Worm (Caenorhabditis elegans): ENCODE measurements around the gene ubc-26.

The ubc-26 gene

DNA sequence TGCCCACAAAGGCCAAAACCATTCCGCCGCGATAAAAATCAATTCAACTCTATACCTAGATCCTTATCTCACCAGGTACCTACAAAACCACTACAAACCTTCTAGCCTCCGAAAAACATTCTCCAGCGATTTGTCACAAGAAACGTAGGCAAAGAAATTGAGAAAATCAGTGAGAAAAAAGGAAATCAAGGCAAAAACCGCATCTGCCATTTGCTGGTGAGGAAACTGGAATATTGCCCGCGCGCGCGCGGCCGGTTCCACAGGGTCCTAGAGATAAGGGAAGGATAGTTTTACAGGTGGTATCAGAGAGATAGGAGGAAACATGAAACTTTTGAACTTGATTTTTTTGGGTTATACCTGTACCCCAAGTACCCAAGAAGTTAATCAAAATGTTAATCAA lies 42.6 kb downstream of the ubc-26 start (continued):
- TF ChIP-seq aha-1 (tag), result peak; percentile 28
- TF ChIP-seq ctbp-1 (GFP tag; IDR thresholded peaks at IDR 0.05), result no peak
- TF ChIP-seq nhr-11 (tag; optimal IDR thresholded peaks at IDR 0.05), result no peak
- no peak for TF ChIP-seq ceh-62 (tag; optimal IDR thresholded peaks at IDR 0.05)
- no peak for TF ChIP-seq mep-1 (tag; optimal IDR thresholded peaks at IDR 0.05)
- no peak for TF ChIP-seq T26A8.4 (GFP tag; IDR thresholded peaks at IDR 0.05)
- peak in 1 of 2 experiments; percentile 15 for TF ChIP-seq mdl-1 (tag; optimal IDR thresholded peaks at IDR 0.05)
- TF ChIP-seq nhr-76 (tag; optimal IDR thresholded peaks at IDR 0.05), result no peak
- TF ChIP-seq nhr-42 (GFP tag; IDR thresholded peaks at IDR 0.05), result no peak
- no peak for TF ChIP-seq nhr-111 (GFP tag; optimal IDR thresholded peaks at IDR 0.05)
- TF ChIP-seq snpc-4 (tag; optimal IDR thresholded peaks at IDR 0.05), result no peak
- no peak for TF ChIP-seq daf-16 (GFP tag; optimal IDR thresholded peaks at IDR 0.05)
- no peak for TF ChIP-seq daf-16 (tag; optimal IDR thresholded peaks at IDR 0.05)
- TF ChIP-seq ama-1 (optimal IDR thresholded peaks at IDR 0.05), result no peak
- no peak for TF ChIP-seq lim-7 (GFP tag; IDR thresholded peaks at IDR 0.05)
- peak; percentile 40 for TF ChIP-seq hlh-11 (tag; optimal IDR thresholded peaks at IDR 0.05)
- no peak for TF ChIP-seq ZK546.5 (tag; optimal IDR thresholded peaks at IDR 0.05)
- TF ChIP-seq hlh-30 (tag; optimal IDR thresholded peaks at IDR 0.05; ENCODE audit: insufficient read depth), result no peak
- no peak for TF ChIP-seq rbr-2 (tag; optimal IDR thresholded peaks at IDR 0.05)
- TF ChIP-seq lin-39 (tag; optimal IDR thresholded peaks at IDR 0.05), result no peak
- no peak for TF ChIP-seq cey-2 (tag; optimal IDR thresholded peaks at IDR 0.05; ENCODE audit: borderline replicate concordance, insufficient read depth)
- no peak for TF ChIP-seq attf-4 (tag; optimal IDR thresholded peaks at IDR 0.05)
- TF ChIP-seq F10B5.3 (tag; optimal IDR thresholded peaks at IDR 0.05), result no peak
- TF ChIP-seq mes-2 (tag; optimal IDR thresholded peaks at IDR 0.05; ENCODE audit: poor library complexity, severe bottlenecking), result no peak
- no peak for TF ChIP-seq gei-8 (GFP tag; optimal IDR thresholded peaks at IDR 0.05)
- no peak for TF ChIP-seq zip-11 (GFP tag; IDR thresholded peaks at IDR 0.05)
- TF ChIP-seq F44E2.7 (GFP tag; IDR thresholded peaks at IDR 0.05), result no peak
- TF ChIP-seq mxl-2 (GFP tag; conservative IDR thresholded peaks at IDR 0.05), result no peak
- no peak for TF ChIP-seq Y105C5A.15 (GFP tag; IDR thresholded peaks at IDR 0.05)
- TF ChIP-seq fkh-10 (GFP tag; optimal IDR thresholded peaks at IDR 0.05), result no peak
- TF ChIP-seq lin-15B (tag; optimal IDR thresholded peaks at IDR 0.05), result no peak

- TF ChIP-seq dve-1 (tag; optimal IDR thresholded peaks at IDR 0.05; ENCODE audit: insufficient read depth), result no peak
- peak; percentile 36 for TF ChIP-seq hlh-11 (tag; optimal IDR thresholded peaks at IDR 0.05)
- peak; percentile 82 for TF ChIP-seq nhr-28 (tag; optimal IDR thresholded peaks at IDR 0.05)
Observed at ce11 chrII:2856114-2856513, 44.0 kb downstream of the ubc-26 start.

ce11 chrII:2854794-2855193 lies 45.4 kb downstream of the ubc-26 start:
- TF ChIP-seq unc-62 (GFP tag; optimal IDR thresholded peaks at IDR 0.05 in 1 of 2) (no peak), unc-62 (tag; optimal IDR thresholded peaks at IDR 0.05) (no peak), nhr-25 (tag; optimal IDR thresholded peaks at IDR 0.05; ENCODE audit: borderline replicate concordance, insufficient read depth) (peak; percentile 15), ZK546.5 (tag; optimal IDR thresholded peaks at IDR 0.05) (no peak), pqm-1 (tag; optimal IDR thresholded peaks at IDR 0.05) (no peak), nhr-28 (tag; optimal IDR thresholded peaks at IDR 0.05) (peak; percentile 53), hlh-11 (tag; optimal IDR thresholded peaks at IDR 0.05) (peak; percentile 52), snpc-4 (tag; optimal IDR thresholded peaks at IDR 0.05) (no peak), ztf-7 (tag; optimal IDR thresholded peaks at IDR 0.05) (no peak), aha-1 (tag) (peak; percentile 14), hlh-30 (tag; optimal IDR thresholded peaks at IDR 0.05; ENCODE audit: insufficient read depth) (peak; percentile 14), lin-38 (GFP tag; IDR thresholded peaks at IDR 0.05) (no peak), zip-11 (GFP tag; IDR thresholded peaks at IDR 0.05) (no peak)
